ENCODE assay signal across 5 fruit fly cellular contexts in genomic region chrX:13320697-13321445, dm6.
TF ChIP-seq lines count a peak whose summit lies in the region.

No protein-coding gene starts in this region.

- TF ChIP-seq CTCF in whole organism, embryonic (GFP tag; optimal IDR thresholded peaks at IDR 0.05; lab: Kevin White, UChicago): no peak

TF ChIP-seq in whole organism, adult, 20 proteins besides CTCF, POLR2A, EP300 and RAD21 (continues in another document):
- TF ChIP-seq cic (GFP tag; optimal IDR thresholded peaks at IDR 0.05; lab: Kevin White, UChicago): peak; percentile 35
- no peak for TF ChIP-seq CG7045 (GFP tag; optimal IDR thresholded peaks at IDR 0.05; lab: Kevin White, UChicago)
- TF ChIP-seq pad (GFP tag; optimal IDR thresholded peaks at IDR 0.05; lab: Kevin White, UChicago): peak; percentile 8
- no peak for TF ChIP-seq CG33017 (tag; optimal IDR thresholded peaks at IDR 0.05; lab: Kevin White, UChicago)
- peak; percentile 7 for TF ChIP-seq CG12768 (GFP tag; optimal IDR thresholded peaks at IDR 0.05; lab: Kevin White, UChicago)
- no peak for TF ChIP-seq Crg-1 (GFP tag; optimal IDR thresholded peaks at IDR 0.05; lab: Kevin White, UChicago)
- TF ChIP-seq kay (GFP tag; lab: Kevin White, UChicago; ENCODE audit: borderline replicate concordance): no peak
- TF ChIP-seq CG14711 (tag; optimal IDR thresholded peaks at IDR 0.05; lab: Kevin White, UChicago): peak; percentile 40
- no peak for TF ChIP-seq CG5204 (GFP tag; optimal IDR thresholded peaks at IDR 0.05; lab: Kevin White, UChicago)
- TF ChIP-seq bab1 (GFP tag; optimal IDR thresholded peaks at IDR 0.05; lab: Kevin White, UChicago): no peak
- TF ChIP-seq Hr96 (GFP tag; optimal IDR thresholded peaks at IDR 0.05; lab: Kevin White, UChicago): no peak
- no peak for TF ChIP-seq ovo (GFP tag; optimal IDR thresholded peaks at IDR 0.05; lab: Kevin White, UChicago)
- TF ChIP-seq cnc (optimal IDR thresholded peaks at IDR 0.05; lab: Kevin White, UChicago): no peak
- no peak for TF ChIP-seq toe (GFP tag; optimal IDR thresholded peaks at IDR 0.05; lab: Kevin White, UChicago)
- peak; percentile 55 for TF ChIP-seq CG7101 (tag; optimal IDR thresholded peaks at IDR 0.05; lab: Kevin White, UChicago)
- no peak for TF ChIP-seq Clk (GFP tag; optimal IDR thresholded peaks at IDR 0.05; lab: Kevin White, UChicago)
- peak; percentile 71 for TF ChIP-seq CG11617 (GFP tag; optimal IDR thresholded peaks at IDR 0.05; lab: Kevin White, UChicago)
- no peak for TF ChIP-seq CG1620 (GFP tag; optimal IDR thresholded peaks at IDR 0.05; lab: Kevin White, UChicago)
- peak; percentile 63 for TF ChIP-seq Mnt (GFP tag; optimal IDR thresholded peaks at IDR 0.05; lab: Kevin White, UChicago)

TF ChIP-seq in whole organism, embryonic, 481 proteins besides CTCF, POLR2A, EP300 and RAD21 (continues in another document):
- no peak for TF ChIP-seq CG4730 (GFP tag; IDR thresholded peaks at IDR 0.05; lab: Robert Waterston, UW)
- no peak for TF ChIP-seq CG17328 (GFP tag; IDR thresholded peaks at IDR 0.05; lab: Robert Waterston, UW)
- no peak for TF ChIP-seq CG3995 (GFP tag; optimal IDR thresholded peaks at IDR 0.05; lab: Kevin White, UChicago)
- no peak for TF ChIP-seq CG6272 (GFP tag; IDR thresholded peaks at IDR 0.05; lab: Robert Waterston, UW)
- TF ChIP-seq yki (optimal IDR thresholded peaks at IDR 0.05; lab: Kevin White, UChicago): no peak
- 0 out of 3 replicates have a peak, but pooled peaks have one; percentile 11 for TF ChIP-seq so (GFP tag; IDR thresholded peaks at IDR 0.05; lab: Robert Waterston, UW)
- peak; percentile 9 for TF ChIP-seq CG14710 (tag; optimal IDR thresholded peaks at IDR 0.05; lab: Kevin White, UChicago)
- TF ChIP-seq E2f1 (GFP tag; IDR thresholded peaks at IDR 0.05; lab: Robert Waterston, UW): no peak
- no peak for TF ChIP-seq CG3163 (GFP tag; optimal IDR thresholded peaks at IDR 0.05; lab: Kevin White, UChicago)
- TF ChIP-seq CG32532 (GFP tag; IDR thresholded peaks at IDR 0.05; lab: Robert Waterston, UW): peak; percentile 51; the same call in 1 of the 2 replicates
- no peak for TF ChIP-seq pan (optimal IDR thresholded peaks at IDR 0.05; lab: Kevin White, UChicago)
- TF ChIP-seq pan (GFP tag; optimal IDR thresholded peaks at IDR 0.05 in 1 of 2, IDR thresholded peaks at IDR 0.05 in 1 of 2): no peak
- TF ChIP-seq al (GFP tag; IDR thresholded peaks at IDR 0.05; lab: Robert Waterston, UW): 0 out of 2 replicates have a peak, but pooled peaks have one; percentile 33
- TF ChIP-seq CG10959 (GFP tag; IDR thresholded peaks at IDR 0.05; lab: Robert Waterston, UW): no peak
- no peak for TF ChIP-seq CG12236 (GFP tag; optimal IDR thresholded peaks at IDR 0.05; lab: Kevin White, UChicago)
- peak; percentile 66 for TF ChIP-seq CG30403 (GFP tag; optimal IDR thresholded peaks at IDR 0.05; lab: Kevin White, UChicago)
- no peak for TF ChIP-seq lilli (GFP tag; optimal IDR thresholded peaks at IDR 0.05; lab: Kevin White, UChicago)
- no peak for TF ChIP-seq Hsf (GFP tag; optimal IDR thresholded peaks at IDR 0.05; lab: Kevin White, UChicago)
- TF ChIP-seq CG13894 (tag; optimal IDR thresholded peaks at IDR 0.05; lab: Kevin White, UChicago): no peak

TF ChIP-seq in whole organism, prepupa, 60 proteins besides CTCF, POLR2A, EP300 and RAD21:
- TF ChIP-seq CG34406 (GFP tag; optimal IDR thresholded peaks at IDR 0.05; lab: Kevin White, UChicago): peak; percentile 14
- TF ChIP-seq CG10631 (GFP tag; optimal IDR thresholded peaks at IDR 0.05; lab: Kevin White, UChicago): peak; percentile 2
- peak; percentile 17 for TF ChIP-seq CG8632 (GFP tag; optimal IDR thresholded peaks at IDR 0.05; lab: Kevin White, UChicago)
- TF ChIP-seq fd59A (GFP tag; optimal IDR thresholded peaks at IDR 0.05; lab: Kevin White, UChicago): no peak
- TF ChIP-seq CG32006 (GFP tag; optimal IDR thresholded peaks at IDR 0.05; lab: Kevin White, UChicago): peak; percentile 53
- TF ChIP-seq pdm3 (GFP tag; optimal IDR thresholded peaks at IDR 0.05; lab: Kevin White, UChicago): no peak
- TF ChIP-seq CG7368 (GFP tag; optimal IDR thresholded peaks at IDR 0.05; lab: Kevin White, UChicago): no peak
- TF ChIP-seq achi (GFP tag; optimal IDR thresholded peaks at IDR 0.05; lab: Kevin White, UChicago): peak; percentile 1
- no peak for TF ChIP-seq lz (GFP tag; optimal IDR thresholded peaks at IDR 0.05; lab: Kevin White, UChicago)
- peak; percentile 82 for TF ChIP-seq Eip78C (GFP tag; lab: Kevin White, UChicago)
- TF ChIP-seq OdsH (GFP tag; optimal IDR thresholded peaks at IDR 0.05; lab: Kevin White, UChicago): peak; percentile 16
- TF ChIP-seq esn (GFP tag; optimal IDR thresholded peaks at IDR 0.05; lab: Kevin White, UChicago): peak; percentile 24
- TF ChIP-seq svp (GFP tag; lab: Kevin White, UChicago): peak; percentile 58
- 0 out of 3 replicates have a peak, but pooled peaks have one; percentile 28 for TF ChIP-seq CG6163 (GFP tag; IDR thresholded peaks at IDR 0.05; lab: Robert Waterston, UW)
- peak; percentile 0 for TF ChIP-seq Met (GFP tag; optimal IDR thresholded peaks at IDR 0.05; lab: Kevin White, UChicago)
- peak; percentile 18; the same call in 1 of the 3 replicates for TF ChIP-seq eg (GFP tag; IDR thresholded peaks at IDR 0.05; lab: Robert Waterston, UW)
- TF ChIP-seq Smox (GFP tag; optimal IDR thresholded peaks at IDR 0.05; lab: Kevin White, UChicago): peak; percentile 9
- peak; percentile 11 for TF ChIP-seq Hr4 (GFP tag; optimal IDR thresholded peaks at IDR 0.05; lab: Kevin White, UChicago)

TF ChIP-seq in whole organism, pupa, 21 proteins besides CTCF, POLR2A, EP300 and RAD21:
- TF ChIP-seq CG32121 (GFP tag; IDR thresholded peaks at IDR 0.05; lab: Robert Waterston, UW): no peak
- no peak for TF ChIP-seq CG8159 (tag; optimal IDR thresholded peaks at IDR 0.05; lab: Kevin White, UChicago)
- TF ChIP-seq D1 (tag; optimal IDR thresholded peaks at IDR 0.05; lab: Kevin White, UChicago): no peak
- no peak for TF ChIP-seq Pif1A (GFP tag; optimal IDR thresholded peaks at IDR 0.05; lab: Kevin White, UChicago)
- no peak for TF ChIP-seq fd96Ca (GFP tag; IDR thresholded peaks at IDR 0.05; lab: Robert Waterston, UW)
- TF ChIP-seq EcR (GFP tag; optimal IDR thresholded peaks at IDR 0.05; lab: Kevin White, UChicago): no peak
- TF ChIP-seq Snoo (tag; optimal IDR thresholded peaks at IDR 0.05; lab: Kevin White, UChicago): no peak
- TF ChIP-seq CG8301 (tag; optimal IDR thresholded peaks at IDR 0.05; lab: Kevin White, UChicago): no peak
- TF ChIP-seq Pif1B (GFP tag; optimal IDR thresholded peaks at IDR 0.05; lab: Kevin White, UChicago): no peak
- TF ChIP-seq CG9948 (tag; optimal IDR thresholded peaks at IDR 0.05; lab: Kevin White, UChicago): peak; percentile 22
- TF ChIP-seq CG10348 (GFP tag; IDR thresholded peaks at IDR 0.05; lab: Robert Waterston, UW): no peak
- no peak for TF ChIP-seq CG34367 (tag; optimal IDR thresholded peaks at IDR 0.05; lab: Kevin White, UChicago)
- TF ChIP-seq CG13204 (GFP tag; optimal IDR thresholded peaks at IDR 0.05; lab: Kevin White, UChicago): peak; percentile 13
- no peak for TF ChIP-seq CG15710 (tag; optimal IDR thresholded peaks at IDR 0.05; lab: Kevin White, UChicago)
- TF ChIP-seq rn (GFP tag; IDR thresholded peaks at IDR 0.05; lab: Robert Waterston, UW): no peak
- TF ChIP-seq Ets98B (GFP tag; IDR thresholded peaks at IDR 0.05; lab: Robert Waterston, UW): no peak
- 0 out of 3 replicates have a peak, but pooled peaks have one; percentile 30 for TF ChIP-seq CG4496 (GFP tag; IDR thresholded peaks at IDR 0.05; lab: Robert Waterston, UW)
- TF ChIP-seq gl (tag; optimal IDR thresholded peaks at IDR 0.05; lab: Kevin White, UChicago): no peak
- TF ChIP-seq CG12605 (GFP tag; IDR thresholded peaks at IDR 0.05; lab: Robert Waterston, UW): no peak

TF ChIP-seq in whole organism, wandering third instar larva, 38 proteins besides CTCF, POLR2A, EP300 and RAD21:
- no peak for TF ChIP-seq dl (GFP tag; optimal IDR thresholded peaks at IDR 0.05; lab: Kevin White, UChicago; ENCODE audit: insufficient read depth in 1 of 2, partially characterized antibody in 2 of 2)
- TF ChIP-seq HLH106 (tag; optimal IDR thresholded peaks at IDR 0.05; lab: Kevin White, UChicago): peak; percentile 24
- TF ChIP-seq GATAd (GFP tag; optimal IDR thresholded peaks at IDR 0.05; lab: Kevin White, UChicago): no peak
- peak in 1 of 2 experiments; percentile 34 for TF ChIP-seq foxo (GFP tag; optimal IDR thresholded peaks at IDR 0.05; lab: Kevin White, UChicago)
- peak; percentile 20 for TF ChIP-seq dmrt93B (GFP tag; optimal IDR thresholded peaks at IDR 0.05; lab: Kevin White, UChicago)
- TF ChIP-seq Rel (GFP tag; optimal IDR thresholded peaks at IDR 0.05; lab: Kevin White, UChicago): no peak
- peak; percentile 37 for TF ChIP-seq Rel (tag; optimal IDR thresholded peaks at IDR 0.05; lab: Kevin White, UChicago)
- no peak for TF ChIP-seq woc (GFP tag; optimal IDR thresholded peaks at IDR 0.05; lab: Kevin White, UChicago)
- TF ChIP-seq h (GFP tag; optimal IDR thresholded peaks at IDR 0.05; lab: Kevin White, UChicago): peak; percentile 30
- no peak for TF ChIP-seq lola (GFP tag; optimal IDR thresholded peaks at IDR 0.05; lab: Kevin White, UChicago)
